Worm (Caenorhabditis elegans) whole organism, L3 larva: Measurements from ENCODE around the gene crld-1.

Experiments used
- ama-1 ChIP-seq: fragments of 150-350 bp; optimal IDR thresholded peaks from 2 replicates; lab custom pipeline; 2018
- ceh-28 ChIP-seq: fragments of 150-350 bp; optimal IDR thresholded peaks from 2 replicates; lab custom pipeline; 2014; ENCODE audit warnings: missing biosample characterization, missing genetic modification reagents, missing genetic modification characterization
- ceh-9 ChIP-seq: sonication (generic microtip); optimal IDR thresholded peaks from 2 replicates; lab custom pipeline; 2018; ENCODE audit warnings: missing biosample characterization, missing genetic modification characterization
- daf-12 ChIP-seq: fragments of 150-350 bp; optimal IDR thresholded peaks from 2 replicates; lab custom pipeline; 2014; ENCODE audit warnings: missing biosample characterization, missing genetic modification reagents, missing genetic modification characterization
- egl-5 ChIP-seq: fragments of 150-350 bp; optimal IDR thresholded peaks from 2 replicates; lab custom pipeline; 2017; ENCODE audit warnings: missing biosample characterization, missing genetic modification reagents, missing genetic modification characterization, inconsistent platforms
- lin-39 ChIP-seq: fragments of 150-350 bp; optimal IDR thresholded peaks from 2 replicates; lab custom pipeline; 2018; ENCODE audit warnings: missing biosample characterization, missing genetic modification reagents, missing genetic modification characterization
- mml-1 ChIP-seq: fragments of 150-350 bp; sonication (generic microtip); optimal IDR thresholded peaks from 3 replicates; lab custom pipeline; 2014; ENCODE audit warnings: missing biosample characterization, missing genetic modification characterization
- nhr-23 ChIP-seq: fragments of 150-350 bp; optimal IDR thresholded peaks from 2 replicates; lab custom pipeline; 2014; ENCODE audit warnings: missing biosample characterization, missing genetic modification reagents, missing genetic modification characterization
- nhr-237 ChIP-seq: fragments of 150-350 bp; optimal IDR thresholded peaks from 2 replicates; lab custom pipeline; 2014; ENCODE audit warnings: missing biosample characterization, missing genetic modification characterization
- sea-2 ChIP-seq: fragments of 150-350 bp; sonication (generic microtip); optimal IDR thresholded peaks from 4 replicates; lab custom pipeline; 2014; ENCODE audit warnings: missing biosample characterization, missing genetic modification reagents, missing genetic modification characterization
- skn-1 ChIP-seq: fragments of 150-350 bp; optimal IDR thresholded peaks from 2 replicates; lab custom pipeline; 2014; ENCODE audit warnings: missing biosample characterization, missing genetic modification characterization
- snpc-4 ChIP-seq: fragments of 150-350 bp; optimal IDR thresholded peaks from 2 replicates; lab custom pipeline; 2014; ENCODE audit warnings: missing biosample characterization, missing genetic modification characterization
- unc-39 ChIP-seq: sonication (generic microtip); optimal IDR thresholded peaks from 4 replicates; lab custom pipeline; 2017; ENCODE audit warnings: missing biosample characterization, missing genetic modification characterization
- ztf-4 ChIP-seq: fragments of 150-350 bp; optimal IDR thresholded peaks from 2 replicates; lab custom pipeline; 2014; ENCODE audit warnings: missing biosample characterization, missing genetic modification characterization

DNA sequence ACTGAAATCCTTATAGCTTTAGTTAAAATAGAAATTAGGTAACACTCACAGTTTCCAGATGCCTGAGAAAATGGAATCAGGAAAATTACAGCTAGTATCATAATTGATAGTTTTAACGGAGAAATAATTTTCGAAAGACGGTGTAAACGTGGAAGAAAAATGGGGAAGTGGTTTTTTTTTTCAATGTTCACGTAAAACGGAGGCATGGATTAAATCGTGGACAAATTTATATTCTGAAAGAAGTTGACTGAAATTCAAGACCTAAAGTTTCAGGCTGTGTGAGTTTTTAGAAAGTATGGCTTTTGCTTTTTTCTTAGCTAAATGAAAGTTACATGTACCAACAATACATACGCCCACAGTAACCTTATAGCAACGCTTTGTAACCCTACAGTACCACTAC lies 12.0 kb downstream of the crld-1 start, which contains the start of gene spe-43:
- TF ChIP-seq ceh-9 (tag; lab: Kevin White, UChicago), result no peak
- no peak for TF ChIP-seq snpc-4
- TF ChIP-seq skn-1, result no peak
- TF ChIP-seq nhr-237 (tag; lab: Kevin White, UChicago), result no peak
- TF ChIP-seq unc-39 (tag; lab: Kevin White, UChicago), result no peak
- no peak for TF ChIP-seq egl-5 (tag; lab: Kevin White, UChicago)
- TF ChIP-seq nhr-23 (tag; lab: Kevin White, UChicago), result no peak
- TF ChIP-seq ceh-28 (tag; lab: Kevin White, UChicago), result no peak
- TF ChIP-seq mml-1 (tag; lab: Kevin White, UChicago), result no peak
- no peak for TF ChIP-seq ama-1
- TF ChIP-seq daf-12 (tag; lab: Kevin White, UChicago), result no peak
- TF ChIP-seq sea-2 (GFP tag; lab: Kevin White, UChicago), result no peak
- TF ChIP-seq lin-39 (tag; lab: Kevin White, UChicago), result no peak
- no peak for TF ChIP-seq ztf-4
